Worm (Caenorhabditis elegans) whole organism, L1 larva: ENCODE measurements around the gene pmt-2.

Experiments
- C04F5.9 ChIP-seq: sonication (generic microtip); optimal IDR thresholded peaks from 2 replicates; lab custom pipeline; 2016; ENCODE audit warnings: missing genetic modification characterization, missing compliant biosample characterization
- C16A3.4 ChIP-seq: fragments of 150-350 bp; optimal IDR thresholded peaks from 2 replicates; lab custom pipeline; 2014; ENCODE audit warnings: missing biosample characterization, missing genetic modification characterization
- F16B12.6 ChIP-seq: fragments of 150-350 bp; optimal IDR thresholded peaks from 2 replicates; lab custom pipeline; 2014; ENCODE audit warnings: missing biosample characterization, missing genetic modification characterization
- alr-1 ChIP-seq: fragments of 200-800 bp; sonication (Bioruptor generic); optimal IDR thresholded peaks from 2 replicates; lab custom pipeline; 2018; ENCODE audit warnings: borderline replicate concordance, mild to moderate bottlenecking, missing genetic modification characterization, missing compliant biosample characterization
- blmp-1 ChIP-seq: fragments of 150-350 bp; optimal IDR thresholded peaks from 2 replicates; lab custom pipeline; 2014; ENCODE audit warnings: missing biosample characterization, missing genetic modification characterization
- ceh-82 ChIP-seq, 3 experiments: fragments of 150-350 bp in 1 of 3; sonication (generic microtip) in 2 of 3; optimal IDR thresholded peaks; 2 replicates each; lab custom pipeline; 2014 to 2017; ENCODE audit warnings: missing biosample characterization in 3 of 3, missing genetic modification characterization in 3 of 3
- ceh-88 ChIP-seq: fragments of 200-800 bp; sonication (Bioruptor generic); IDR thresholded peaks from 2 replicates; pipeline ENCODE4 v1.3.6; 2022; ENCODE audit warnings: missing genetic modification characterization, missing compliant biosample characterization
- ces-1 ChIP-seq: fragments of 150-350 bp; optimal IDR thresholded peaks from 2 replicates; lab custom pipeline; 2014; ENCODE audit warnings: missing biosample characterization, missing genetic modification reagents, missing genetic modification characterization
- dpl-1 ChIP-seq, 3 experiments: fragments of 150-350 bp in 2 of 3; sonication (generic microtip) in 1 of 3; optimal IDR thresholded peaks; 2 replicates each; lab custom pipeline; 2014 to 2017; ENCODE audit warnings: missing biosample characterization in 3 of 3, missing genetic modification characterization in 3 of 3, missing genetic modification reagents in 3 of 3
- efl-1 ChIP-seq, 4 experiments: fragments of 150-350 bp; optimal IDR thresholded peaks in 3 of 4; peaks in 1 of 4; 1 replicate in 1 of 4; 2 replicates in 3 of 4; lab custom pipeline; 2014; ENCODE audit warnings: missing biosample characterization in 2 of 4, missing genetic modification characterization in 2 of 4, missing genetic modification reagents in 2 of 4
- elt-2 ChIP-seq: sonication (generic microtip); optimal IDR thresholded peaks from 2 replicates; lab custom pipeline; 2016; ENCODE audit warnings: missing genetic modification characterization, mild to moderate bottlenecking, inconsistent platforms, missing compliant biosample characterization, missing genetic modification reagents
- elt-3 ChIP-seq, 6 experiments: fragments of 150-350 bp in 1 of 6; sonication (generic microtip); optimal IDR thresholded peaks; 2 replicates each; lab custom pipeline; 2017 to 2018; ENCODE audit warnings: missing biosample characterization in 6 of 6, missing genetic modification characterization in 6 of 6, inconsistent platforms in 1 of 6
- fkh-10 ChIP-seq: sonication (generic microtip); optimal IDR thresholded peaks from 2 replicates; lab custom pipeline; 2017; ENCODE audit warnings: missing biosample characterization, missing genetic modification reagents, missing genetic modification characterization
- hlh-17 ChIP-seq: fragments of 200-800 bp; sonication (Bioruptor generic); optimal IDR thresholded peaks from 2 replicates; lab custom pipeline; 2018; ENCODE audit warnings: missing genetic modification characterization, mild to moderate bottlenecking, missing compliant biosample characterization, moderate library complexity, borderline replicate concordance
- hpl-2 ChIP-seq: fragments of 150-350 bp; optimal IDR thresholded peaks from 2 replicates; lab custom pipeline; 2014; ENCODE audit warnings: missing biosample characterization, missing genetic modification reagents, missing genetic modification characterization
- irx-1 ChIP-seq: sonication (generic microtip); optimal IDR thresholded peaks from 2 replicates; lab custom pipeline; 2016; ENCODE audit warnings: missing genetic modification characterization, missing compliant biosample characterization
- jun-1 ChIP-seq: fragments of 150-350 bp; optimal IDR thresholded peaks from 2 replicates; lab custom pipeline; 2014; ENCODE audit warnings: missing biosample characterization, missing genetic modification reagents, missing genetic modification characterization
- lin-14 ChIP-seq: fragments of 200-800 bp; sonication (Bioruptor generic); optimal IDR thresholded peaks from 2 replicates; lab custom pipeline; 2018; ENCODE audit warnings: mild to moderate bottlenecking, missing genetic modification characterization, moderate library complexity, missing compliant biosample characterization
- lir-3 ChIP-seq: sonication (generic microtip); optimal IDR thresholded peaks from 2 replicates; lab custom pipeline; 2016; ENCODE audit warnings: mild to moderate bottlenecking, missing genetic modification characterization, moderate library complexity, missing compliant biosample characterization; ENCODE audit not compliant: poor library complexity
- mdl-1 ChIP-seq, 2 experiments: fragments of 150-350 bp; optimal IDR thresholded peaks; 2 replicates each; lab custom pipeline; 2014 to 2017; ENCODE audit warnings: missing biosample characterization in 2 of 2, missing genetic modification characterization in 2 of 2, inconsistent platforms in 1 of 2
- mef-2 ChIP-seq: fragments of 150-350 bp; optimal IDR thresholded peaks from 2 replicates; lab custom pipeline; 2014; ENCODE audit warnings: missing biosample characterization, missing genetic modification characterization
- mep-1 ChIP-seq: fragments of 150-350 bp; optimal IDR thresholded peaks from 2 replicates; lab custom pipeline; 2014; ENCODE audit warnings: missing biosample characterization, missing genetic modification characterization
- nhr-11 ChIP-seq: fragments of 150-350 bp; optimal IDR thresholded peaks from 2 replicates; lab custom pipeline; 2014; ENCODE audit warnings: missing biosample characterization, missing genetic modification characterization
- nhr-20 ChIP-seq: sonication (generic microtip); optimal IDR thresholded peaks from 2 replicates; lab custom pipeline; 2016; ENCODE audit warnings: mild to moderate bottlenecking, missing genetic modification characterization, missing compliant biosample characterization
- nhr-237 ChIP-seq: fragments of 150-350 bp; optimal IDR thresholded peaks from 2 replicates; lab custom pipeline; 2014; ENCODE audit warnings: missing biosample characterization, missing genetic modification characterization
- nhr-28 ChIP-seq: fragments of 150-350 bp; optimal IDR thresholded peaks from 2 replicates; lab custom pipeline; 2014; ENCODE audit warnings: missing biosample characterization, missing genetic modification characterization
- nhr-71 ChIP-seq: sonication (generic microtip); optimal IDR thresholded peaks from 2 replicates; lab custom pipeline; 2016; ENCODE audit warnings: mild to moderate bottlenecking, missing genetic modification characterization, moderate library complexity, missing compliant biosample characterization
- nhr-85 ChIP-seq: sonication (generic microtip); peaks from one replicate; lab custom pipeline; 2016; ENCODE audit warnings: missing genetic modification characterization, inconsistent platforms, missing compliant biosample characterization
- pqm-1 ChIP-seq: sonication (generic microtip); optimal IDR thresholded peaks from 3 replicates; lab custom pipeline; 2017; ENCODE audit warnings: missing biosample characterization, missing genetic modification characterization
- rnt-1 ChIP-seq: sonication (generic microtip); optimal IDR thresholded peaks from 2 replicates; lab custom pipeline; 2016; ENCODE audit warnings: mild to moderate bottlenecking, missing genetic modification characterization, moderate library complexity, missing compliant biosample characterization
- snu-23 ChIP-seq: sonication (generic microtip); optimal IDR thresholded peaks from 2 replicates; lab custom pipeline; 2016; ENCODE audit warnings: missing genetic modification characterization, missing compliant biosample characterization
- sptf-1 ChIP-seq: fragments of 150-350 bp; optimal IDR thresholded peaks from 2 replicates; lab custom pipeline; 2014; ENCODE audit warnings: missing biosample characterization, missing genetic modification characterization
- sup-37 ChIP-seq: fragments of 200-800 bp; sonication (Bioruptor generic); optimal IDR thresholded peaks from 2 replicates; lab custom pipeline; 2018; ENCODE audit warnings: mild to moderate bottlenecking, missing genetic modification characterization, missing compliant biosample characterization
- swsn-7 ChIP-seq: sonication (generic microtip); optimal IDR thresholded peaks from 2 replicates; lab custom pipeline; 2016; ENCODE audit warnings: missing genetic modification characterization, missing compliant biosample characterization
- tbx-2 ChIP-seq: sonication (generic microtip); optimal IDR thresholded peaks from 2 replicates; lab custom pipeline; 2016; ENCODE audit warnings: missing genetic modification characterization, missing compliant biosample characterization
- unc-62 ChIP-seq: fragments of 150-350 bp; optimal IDR thresholded peaks from 2 replicates; lab custom pipeline; 2014; ENCODE audit warnings: missing biosample characterization, missing genetic modification reagents, missing genetic modification characterization
- unc-86 ChIP-seq: sonication (generic microtip); optimal IDR thresholded peaks from 2 replicates; lab custom pipeline; 2016; ENCODE audit warnings: missing genetic modification characterization, missing compliant biosample characterization
- unc-98 ChIP-seq: fragments of 200-800 bp; sonication (Bioruptor generic); IDR thresholded peaks from 2 replicates; pipeline ENCODE4 v1.3.6; 2022; ENCODE audit warnings: missing genetic modification characterization, missing compliant biosample characterization
- vab-15 ChIP-seq: sonication (generic microtip); optimal IDR thresholded peaks from 2 replicates; lab custom pipeline; 2017; ENCODE audit warnings: missing genotype, mild to moderate bottlenecking, missing genetic modification characterization, missing compliant biosample characterization
- zag-1 ChIP-seq: fragments of 150-350 bp; optimal IDR thresholded peaks from 2 replicates; lab custom pipeline; 2014; ENCODE audit warnings: missing biosample characterization, missing genetic modification characterization
- ztf-11 ChIP-seq, 2 experiments: sonication (generic microtip); optimal IDR thresholded peaks; 2 replicates each; lab custom pipeline; 2016 to 2017; ENCODE audit warnings: missing genetic modification characterization in 2 of 2, missing biosample characterization in 1 of 2, missing compliant biosample characterization in 1 of 2
- ztf-4 ChIP-seq: fragments of 150-350 bp; optimal IDR thresholded peaks from 2 replicates; lab custom pipeline; 2014; ENCODE audit warnings: missing biosample characterization, missing genetic modification characterization

pmt-2 gene

DNA sequence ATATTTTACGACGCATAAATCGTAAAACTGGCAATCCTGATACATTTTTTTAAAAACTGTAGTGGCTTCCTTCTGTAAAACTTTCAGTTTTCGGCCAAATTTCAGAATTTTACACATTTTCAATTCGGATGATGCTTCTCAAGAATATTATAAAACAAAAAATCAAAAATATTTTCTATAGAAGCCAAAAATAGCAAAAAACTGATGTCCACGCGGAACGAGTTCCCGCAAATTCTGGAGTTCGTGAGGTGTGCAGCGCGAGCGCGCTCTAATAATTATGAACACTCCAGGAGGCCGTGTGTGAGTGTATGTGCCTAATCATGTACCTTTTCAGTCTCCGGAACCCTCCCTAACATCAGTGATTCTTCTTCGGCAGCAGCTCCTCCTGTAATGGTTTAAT lies 11.1 kb upstream of the pmt-2 start, which contains the start of gene sumv-2:
sumv-2 (plus strand) TSS at position 301 of the 400 bp plus-strand sequence.
- TF ChIP-seq ces-1 (GFP tag; lab: Kevin White, UChicago) (no peak), nhr-85 (tag; lab: Kevin White, UChicago) (peak; percentile 5)

DNA sequence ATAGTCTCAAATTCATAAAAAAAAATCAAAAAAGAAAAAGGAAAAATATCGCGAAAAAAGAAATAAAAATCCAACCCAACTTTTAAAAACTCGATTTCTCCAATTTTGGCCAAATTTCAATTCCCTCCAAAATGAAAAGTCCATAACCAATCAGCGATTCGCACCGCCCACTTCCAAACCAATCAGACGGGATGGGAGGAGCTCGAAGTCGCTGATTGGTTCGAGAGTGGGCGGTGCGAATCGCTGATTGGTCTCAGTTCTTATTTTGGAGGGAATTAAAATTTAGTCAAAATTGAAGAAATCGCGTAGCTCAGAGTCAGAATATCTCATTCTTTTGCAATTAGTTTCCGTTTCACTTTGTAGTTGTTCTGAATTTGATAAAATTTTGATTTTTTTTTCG lies 4.8 kb upstream of the pmt-2 start:
- no peak for TF ChIP-seq unc-98 (GFP tag; lab: Robert Waterston, UW)
- no peak for TF ChIP-seq zag-1 (tag; lab: Kevin White, UChicago)
- TF ChIP-seq unc-62: no peak
- no peak for TF ChIP-seq C16A3.4
- no peak for TF ChIP-seq efl-1 (optimal IDR thresholded peaks at IDR 0.05; lab: Kevin White, UChicago)
- TF ChIP-seq efl-1 (GFP tag; optimal IDR thresholded peaks at IDR 0.05 in 1 of 2; lab: Kevin White, UChicago): peak; percentile 14 to 24

ce11 chrV:4624717-4625116 lies 3.7 kb upstream of the pmt-2 start:
- no peak for TF ChIP-seq sup-37 (GFP tag; lab: Kevin White, UChicago)
- TF ChIP-seq efl-1 (optimal IDR thresholded peaks at IDR 0.05; lab: Kevin White, UChicago): peak in 1 of 2 experiments; percentile 15
- peak in 1 of 2 experiments; percentile 27 for TF ChIP-seq efl-1 (GFP tag; optimal IDR thresholded peaks at IDR 0.05 in 1 of 2; lab: Kevin White, UChicago)
- TF ChIP-seq vab-15 (tag; lab: Kevin White, UChicago): no peak
- TF ChIP-seq ceh-88 (GFP tag; lab: Robert Waterston, UW): no peak
- no peak for TF ChIP-seq ztf-4 (tag; lab: Kevin White, UChicago)
- no peak for TF ChIP-seq hlh-17 (GFP tag; lab: Kevin White, UChicago)
- TF ChIP-seq nhr-71: no peak
- no peak for TF ChIP-seq mef-2 (tag; lab: Kevin White, UChicago)
- peak in 1 of 3 experiments; percentile 18 for TF ChIP-seq dpl-1 (GFP tag; optimal IDR thresholded peaks at IDR 0.05; lab: Kevin White, UChicago)
- TF ChIP-seq snu-23 (GFP tag; lab: Kevin White, UChicago): no peak

DNA sequence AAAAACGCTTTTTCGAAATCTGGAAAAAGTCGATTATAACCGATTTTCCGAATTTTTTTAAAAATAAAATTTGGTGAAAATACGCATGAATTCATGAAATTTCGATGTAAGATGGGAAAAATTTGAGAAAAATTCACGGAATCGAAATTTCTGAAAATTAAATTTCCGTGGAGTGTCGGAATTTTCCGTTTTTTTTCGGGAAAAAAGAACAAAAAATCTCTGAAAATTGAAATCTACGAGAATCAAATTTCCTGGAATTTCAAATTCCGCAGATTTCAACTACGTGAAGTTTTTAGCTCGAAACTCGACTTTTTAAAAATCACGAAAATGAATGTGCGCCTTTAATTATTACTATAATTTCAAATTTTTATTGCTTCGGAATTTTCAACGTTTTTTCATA lies 2.0 kb upstream of the pmt-2 start:
- TF ChIP-seq fkh-10 (GFP tag; lab: Kevin White, UChicago) (peak; percentile 54), ztf-11 (tag; optimal IDR thresholded peaks at IDR 0.05; lab: Kevin White, UChicago) (no peak), lin-14 (GFP tag; lab: Kevin White, UChicago) (no peak)

- no peak for TF ChIP-seq tbx-2
- no peak for TF ChIP-seq ceh-88 (GFP tag; lab: Robert Waterston, UW)
- TF ChIP-seq nhr-71: peak; percentile 17
- no peak for TF ChIP-seq rnt-1 (tag; lab: Kevin White, UChicago)
- TF ChIP-seq nhr-20: peak; percentile 22
- no peak for TF ChIP-seq C04F5.9 (tag; lab: Kevin White, UChicago)
- TF ChIP-seq alr-1 (tag; lab: Kevin White, UChicago): no peak
- no peak for TF ChIP-seq nhr-11 (tag; lab: Kevin White, UChicago)
- peak; percentile 53 for TF ChIP-seq nhr-85 (tag; lab: Kevin White, UChicago)
- TF ChIP-seq lir-3 (tag; lab: Kevin White, UChicago): no peak
- no peak for TF ChIP-seq F16B12.6 (tag; lab: Kevin White, UChicago)
- no peak for TF ChIP-seq ceh-82 (tag; optimal IDR thresholded peaks at IDR 0.05; lab: Kevin White, UChicago)
- no peak for TF ChIP-seq nhr-28 (tag; lab: Kevin White, UChicago)
- TF ChIP-seq swsn-7 (tag; lab: Kevin White, UChicago): no peak
- TF ChIP-seq elt-2: peak; percentile 23
- TF ChIP-seq jun-1 (tag; lab: Kevin White, UChicago): no peak
- peak in 5 of 6 experiments; percentile 91 to 97 (median 96) for TF ChIP-seq elt-3 (tag; optimal IDR thresholded peaks at IDR 0.05; lab: Kevin White, UChicago)
- TF ChIP-seq hpl-2 (GFP tag; lab: Kevin White, UChicago): no peak
- TF ChIP-seq mdl-1 (tag; optimal IDR thresholded peaks at IDR 0.05; lab: Kevin White, UChicago): no peak
- peak; percentile 48 for TF ChIP-seq lin-14 (GFP tag; lab: Kevin White, UChicago)
- no peak for TF ChIP-seq irx-1 (tag; lab: Kevin White, UChicago)
- peak; percentile 46 for TF ChIP-seq blmp-1 (tag; lab: Kevin White, UChicago)
- no peak for TF ChIP-seq efl-1 (optimal IDR thresholded peaks at IDR 0.05; lab: Kevin White, UChicago)
- peak in 1 of 2 experiments; percentile 6 for TF ChIP-seq efl-1 (GFP tag; optimal IDR thresholded peaks at IDR 0.05 in 1 of 2; lab: Kevin White, UChicago)
- TF ChIP-seq sptf-1: no peak
- peak; percentile 24 for TF ChIP-seq mep-1 (tag; lab: Kevin White, UChicago)
- no peak for TF ChIP-seq unc-86 (tag; lab: Kevin White, UChicago)
- TF ChIP-seq pqm-1 (tag; lab: Kevin White, UChicago): peak; percentile 38
- no peak for TF ChIP-seq nhr-237
Measured at ce11 chrV:4630267-4630666, 1.9 kb downstream of the pmt-2 start.
